Worm (Caenorhabditis elegans): Measurements from ENCODE around the gene ZK892.3.

- TF ChIP-seq hmg-4 (GFP tag; optimal IDR thresholded peaks at IDR 0.05): peak; percentile 47
- TF ChIP-seq flt-1 (GFP tag; IDR thresholded peaks at IDR 0.05): no peak
- no peak for TF ChIP-seq scrt-1 (GFP tag; IDR thresholded peaks at IDR 0.05)
- no peak for TF ChIP-seq tbx-11 (GFP tag; IDR thresholded peaks at IDR 0.05)
- TF ChIP-seq ama-1 (optimal IDR thresholded peaks at IDR 0.05): no peak
- TF ChIP-seq aly-1 (tag; optimal IDR thresholded peaks at IDR 0.05): no peak
- peak; percentile 49 for TF ChIP-seq F13C5.2 (tag; optimal IDR thresholded peaks at IDR 0.05)
- TF ChIP-seq hnd-1 (tag; optimal IDR thresholded peaks at IDR 0.05): no peak
- no peak for TF ChIP-seq B0310.2 (tag; optimal IDR thresholded peaks at IDR 0.05)
- TF ChIP-seq hmbx-1 (tag; optimal IDR thresholded peaks at IDR 0.05): no peak
- TF ChIP-seq pes-1 (GFP tag; IDR thresholded peaks at IDR 0.05): no peak
- no peak for TF ChIP-seq tra-4 (tag; optimal IDR thresholded peaks at IDR 0.05)
Observed at ce11 chrII:9984866-9985336, 16.7 kb upstream of the ZK892.3 start.
